Fruit fly (Drosophila melanogaster) whole organism, embryonic: ENCODE measurements around the gene Rpn11.

ENCODE experiments used
- CG10321 ChIP-seq: fragments of 200-800 bp; sonication (Bioruptor generic); IDR thresholded peaks from 2 replicates; pipeline ENCODE4 v1.3.6; 2022; ENCODE audit warnings: missing biosample characterization, missing genetic modification characterization
- CG13287 ChIP-seq: fragments of 200-800 bp; sonication (Bioruptor generic); IDR thresholded peaks from 2 replicates; pipeline ENCODE4 v1.3.6; 2022; ENCODE audit warnings: missing biosample characterization, missing genetic modification characterization; ENCODE audit not compliant: partially characterized antibody
- CG14965 ChIP-seq: fragments of 200-800 bp; sonication (Bioruptor generic); optimal IDR thresholded peaks from 2 replicates; lab custom pipeline; 2016; ENCODE audit warnings: missing biosample characterization, missing genetic modification characterization, borderline replicate concordance
- CG33213 ChIP-seq: fragments of 200-800 bp; sonication (Bioruptor generic); optimal IDR thresholded peaks from 3 replicates; lab custom pipeline; 2016; ENCODE audit warnings: missing biosample characterization, missing genetic modification characterization
- Camta ChIP-seq: fragments of 200-800 bp; sonication (Bioruptor generic); optimal IDR thresholded peaks from 2 replicates; lab custom pipeline; 2016; ENCODE audit warnings: missing biosample characterization, missing genetic modification characterization
- Deaf1 ChIP-seq: fragments of 200-800 bp; optimal IDR thresholded peaks from 3 replicates; lab custom pipeline; 2019; ENCODE audit warnings: missing biosample characterization, mild to moderate bottlenecking, missing genetic modification characterization, moderate library complexity
- Hmx ChIP-seq: fragments of 200-800 bp; sonication (Bioruptor generic); optimal IDR thresholded peaks from 2 replicates; lab custom pipeline; 2016; ENCODE audit warnings: missing biosample characterization, missing genetic modification characterization
- dm ChIP-seq: fragments of 200-800 bp; sonication (Bioruptor generic); optimal IDR thresholded peaks from 3 replicates; lab custom pipeline; 2016; ENCODE audit warnings: missing biosample characterization, missing genetic modification characterization
- kah ChIP-seq: fragments of 200-800 bp; sonication (Bioruptor generic); optimal IDR thresholded peaks from 2 replicates; lab custom pipeline; 2018; ENCODE audit warnings: missing biosample characterization, mild to moderate bottlenecking, missing genetic modification characterization

DNA sequence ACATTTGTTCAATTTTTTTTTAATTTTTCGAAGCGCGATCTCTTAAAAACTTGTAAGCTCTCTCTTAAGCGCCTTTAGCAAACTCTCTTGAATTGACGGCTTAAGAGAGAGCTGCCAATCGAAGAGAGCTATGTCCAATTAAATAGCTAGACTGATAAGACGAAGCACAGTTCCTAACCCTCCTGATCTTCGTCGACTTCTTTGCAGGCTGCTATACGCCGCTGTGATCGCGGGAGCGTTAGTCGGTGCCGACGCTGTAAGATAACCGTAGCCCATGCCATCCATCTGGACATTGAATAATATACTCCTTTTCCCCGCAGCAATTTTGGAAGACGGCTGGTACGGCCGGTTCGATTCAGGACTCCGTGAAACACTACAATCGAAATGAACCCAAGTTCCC, 29.1 kb downstream of the Rpn11 start:
- no peak for TF ChIP-seq CG33213 (GFP tag; lab: Kevin White, UChicago)
- no peak for TF ChIP-seq Camta (GFP tag; lab: Kevin White, UChicago)
- TF ChIP-seq CG13287 (GFP tag; lab: Robert Waterston, UW) = no peak
- no peak for TF ChIP-seq Deaf1 (tag; lab: Kevin White, UChicago)
- no peak for TF ChIP-seq kah
- TF ChIP-seq CG10321 (GFP tag; lab: Robert Waterston, UW) = no peak
- no peak for TF ChIP-seq dm (GFP tag; lab: Kevin White, UChicago)
- no peak for TF ChIP-seq CG14965
- no peak for TF ChIP-seq Hmx (GFP tag; lab: Kevin White, UChicago)
